Fruit fly (Drosophila melanogaster) whole organism, embryonic: Measurements from ENCODE around the gene CG13031.

Experiments
- CG10274 ChIP-seq: fragments of 200-800 bp; sonication (Bioruptor generic); optimal IDR thresholded peaks from 3 replicates; lab custom pipeline; 2017; ENCODE audit warnings: missing biosample characterization, mild to moderate bottlenecking, missing genetic modification characterization
- CG2116 ChIP-seq: fragments of 200-800 bp; sonication (Bioruptor generic); optimal IDR thresholded peaks from 3 replicates; lab custom pipeline; 2018; ENCODE audit warnings: missing biosample characterization, mild to moderate bottlenecking, missing genetic modification characterization
- CG30403 ChIP-seq: fragments of 200-800 bp; sonication (Bioruptor generic); optimal IDR thresholded peaks from 3 replicates; lab custom pipeline; 2016; ENCODE audit warnings: missing biosample characterization, missing genetic modification characterization
- NC2α ChIP-seq: fragments of 200-800 bp; sonication (Bioruptor generic); optimal IDR thresholded peaks from 2 replicates; lab custom pipeline; 2016; ENCODE audit warnings: missing biosample characterization, missing genetic modification characterization
- Nf-YA ChIP-seq: fragments of 200-800 bp; sonication (Bioruptor generic); IDR thresholded peaks from 2 replicates; pipeline ENCODE4 v1.3.6; 2022; ENCODE audit warnings: missing biosample characterization, missing genetic modification characterization
- Sry-β ChIP-seq: fragments of 200-800 bp; sonication (Bioruptor generic); optimal IDR thresholded peaks from 2 replicates; lab custom pipeline; 2018; ENCODE audit warnings: missing biosample characterization, mild to moderate bottlenecking, missing genetic modification characterization, moderate library complexity
- fd96Cb ChIP-seq: fragments of 200-800 bp; sonication (Bioruptor generic); optimal IDR thresholded peaks from 2 replicates; lab custom pipeline; 2018; ENCODE audit warnings: missing biosample characterization, mild to moderate bottlenecking, missing genetic modification characterization, moderate library complexity
- lola ChIP-seq, 3 experiments: fragments of >200 bp in 2 of 3; fragments of 200-800 bp in 1 of 3; sonication (Bioruptor generic) in 1 of 3; optimal IDR thresholded peaks; 2 replicates each; lab custom pipeline; 2017 to 2019; ENCODE audit warnings: missing biosample characterization in 3 of 3, missing genetic modification characterization in 3 of 3, mild to moderate bottlenecking in 1 of 3, moderate library complexity in 1 of 3
- psq ChIP-seq: fragments of 200-800 bp; sonication (Bioruptor generic); optimal IDR thresholded peaks from 2 replicates; lab custom pipeline; 2017; ENCODE audit warnings: missing biosample characterization, missing genetic modification characterization
- rib ChIP-seq: fragments of 200-800 bp; sonication (Bioruptor generic); IDR thresholded peaks from 2 replicates; pipeline ENCODE4 v1.3.6; 2022; ENCODE audit warnings: missing biosample characterization, missing genetic modification characterization

DNA sequence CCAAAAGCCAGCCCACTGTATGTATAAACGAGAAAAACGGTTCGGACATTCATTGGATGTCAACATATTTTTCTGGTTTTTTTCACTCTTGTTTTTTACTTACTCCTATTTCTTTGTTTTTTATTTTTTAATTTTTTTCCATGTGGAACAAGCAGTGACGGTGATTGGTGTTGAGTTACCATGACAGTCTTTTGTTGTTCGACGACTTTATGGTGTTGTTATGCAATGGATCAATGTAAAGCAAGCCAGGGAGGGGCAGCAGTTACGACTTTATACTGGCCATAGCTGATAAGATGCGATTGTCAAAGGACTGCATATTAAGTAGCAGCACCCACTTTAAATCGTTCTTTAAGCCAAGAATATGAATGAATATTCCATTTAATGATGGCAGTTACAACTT lies 35.2 kb upstream of the CG13031 start:
- TF ChIP-seq Nf-YA (GFP tag; lab: Robert Waterston, UW) (no peak), fd96Cb (tag; lab: Kevin White, UChicago) (no peak), CG2116 (GFP tag; lab: Kevin White, UChicago) (no peak), psq (no peak), CG30403 (GFP tag; lab: Kevin White, UChicago) (no peak), rib (GFP tag; lab: Robert Waterston, UW) (no peak), CG10274 (GFP tag; lab: Kevin White, UChicago) (no peak), Sry-β (GFP tag; lab: Kevin White, UChicago) (no peak), lola (GFP tag; optimal IDR thresholded peaks at IDR 0.05; lab: Kevin White, UChicago) (no peak), NC2α (GFP tag; lab: Kevin White, UChicago) (no peak)
